Worm (Caenorhabditis elegans) whole organism, L2 larva: ENCODE results near the gene rga-3.

Experiments used
- elt-3 ChIP-seq: sonication (generic microtip); optimal IDR thresholded peaks from 2 replicates; lab custom pipeline; 2017; ENCODE audit warnings: missing biosample characterization, missing genetic modification characterization
- nhr-237 ChIP-seq: fragments of 150-350 bp; optimal IDR thresholded peaks from 2 replicates; lab custom pipeline; 2014; ENCODE audit warnings: missing biosample characterization, missing genetic modification characterization
- sma-3 ChIP-seq: sonication (generic microtip); optimal IDR thresholded peaks from 2 replicates; lab custom pipeline; 2016; ENCODE audit warnings: missing genetic modification reagents, missing genetic modification characterization, missing compliant biosample characterization
- unc-62 ChIP-seq: fragments of 150-350 bp; optimal IDR thresholded peaks from 2 replicates; lab custom pipeline; 2014; ENCODE audit warnings: missing biosample characterization, missing genetic modification reagents, missing genetic modification characterization
- ztf-11 ChIP-seq: sonication (generic microtip); optimal IDR thresholded peaks from 2 replicates; lab custom pipeline; 2017; ENCODE audit warnings: missing biosample characterization, missing genetic modification characterization

ce11 chrV:5747519-5747918 is 29.8 kb downstream of the rga-3 start, which contains the start of gene acds-10:
- TF ChIP-seq elt-3 (tag; lab: Kevin White, UChicago): no peak
- no peak for TF ChIP-seq ztf-11 (tag; lab: Kevin White, UChicago)
- TF ChIP-seq unc-62 (GFP tag; lab: Kevin White, UChicago): no peak
- no peak for TF ChIP-seq nhr-237
- no peak for TF ChIP-seq sma-3 (GFP tag; lab: Kevin White, UChicago)
